Fruit fly (Drosophila melanogaster) whole organism: ENCODE results near the gene CG31051.

ENCODE experiments used
- CG8478 ChIP-seq: fragments of >200 bp; optimal IDR thresholded peaks from 2 replicates; lab custom pipeline; 2018; ENCODE audit warnings: inconsistent platforms
- Dll ChIP-seq: fragments of >200 bp; optimal IDR thresholded peaks from 2 replicates; lab custom pipeline; 2017
- EcR ChIP-seq, 2 experiments: fragments of >200 bp; optimal IDR thresholded peaks; 2 replicates each; lab custom pipeline; 2017; ENCODE audit warnings: missing biosample characterization in 2 of 2, missing genetic modification characterization in 2 of 2, missing genetic modification reagents in 2 of 2
- pan ChIP-seq: fragments of >200 bp; optimal IDR thresholded peaks from 2 replicates; lab custom pipeline; 2017
- psq ChIP-seq: fragments of >200 bp; optimal IDR thresholded peaks from 2 replicates; lab custom pipeline; 2017
- usp ChIP-seq: fragments of >200 bp; optimal IDR thresholded peaks from 2 replicates; lab custom pipeline; 2017; ENCODE audit warnings: missing biosample characterization, missing genetic modification characterization, mixed read lengths

DNA sequence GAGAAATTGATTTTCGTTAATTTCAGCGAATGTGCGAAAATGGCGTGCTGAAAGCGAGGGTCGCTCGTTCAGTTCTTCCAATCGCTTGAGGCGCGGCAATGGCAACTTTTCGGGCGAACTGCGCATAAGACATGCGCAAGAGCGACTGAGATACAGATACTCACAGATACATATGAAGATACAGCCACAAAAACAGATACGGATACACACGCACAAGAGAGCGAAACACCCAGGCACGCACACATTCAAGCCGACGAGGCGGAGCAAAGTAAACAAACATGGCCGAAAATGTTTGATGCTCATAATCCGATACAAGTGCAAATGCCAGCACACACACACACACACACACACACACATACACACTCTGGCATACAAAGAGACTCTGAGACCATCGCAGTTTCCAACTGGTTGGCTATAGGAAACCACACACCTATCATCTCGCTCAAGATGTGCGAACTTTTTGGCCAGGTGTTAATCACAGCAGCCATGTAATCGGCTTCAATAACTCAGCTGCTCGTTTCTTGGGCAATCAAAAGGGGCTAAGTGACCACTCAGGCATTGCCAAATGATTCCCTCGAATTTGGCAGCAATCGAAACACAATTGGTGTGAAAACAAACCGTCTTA is 26.9 kb upstream of the CG31051 start:
- TF ChIP-seq usp (GFP tag; lab: Kevin White, UChicago) (no peak), psq (lab: Kevin White, UChicago) (no peak), EcR (GFP tag; optimal IDR thresholded peaks at IDR 0.05; lab: Kevin White, UChicago) (no peak), CG8478 (peak; percentile 9), pan (lab: Kevin White, UChicago) (no peak), Dll (lab: Kevin White, UChicago) (no peak)
